Worm (Caenorhabditis elegans) whole organism, young adult: ENCODE results near the gene Y32H12A.8.

Experiments used
- ama-1 ChIP-seq, 3 experiments: fragments of 150-350 bp in 1 of 3; sonication (generic microtip) in 2 of 3; optimal IDR thresholded peaks; 2 replicates each; lab custom pipeline; 2014 to 2018; ENCODE audit warnings: missing biosample characterization in 2 of 3, missing genetic modification characterization in 2 of 3, missing genetic modification reagents in 2 of 3
- cebp-1 ChIP-seq, 2 experiments: fragments of 200-800 bp in 1 of 2; sonication (Bioruptor generic) in 1 of 2; sonication (generic microtip) in 1 of 2; IDR thresholded peaks in 1 of 2; optimal IDR thresholded peaks in 1 of 2; 2 replicates each; pipeline versions ENCODE4 v1.3.6 to Lab custom; 2017 to 2022; ENCODE audit warnings: missing compliant biosample characterization in 2 of 2, missing genetic modification characterization in 2 of 2, mild to moderate bottlenecking in 1 of 2, missing genetic modification reagents in 1 of 2, moderate library complexity in 1 of 2
- dox-1 ChIP-seq: fragments of 200-800 bp; sonication (Bioruptor generic); IDR thresholded peaks from 2 replicates; pipeline ENCODE4 v1.3.6; 2022; ENCODE audit warnings: missing genetic modification reagents, missing genetic modification characterization, missing compliant biosample characterization
- ekl-4 ChIP-seq: fragments of 200-800 bp; sonication (Bioruptor generic); IDR thresholded peaks from 2 replicates; pipeline ENCODE4 v1.3.6; 2022; ENCODE audit warnings: missing genetic modification reagents, missing genetic modification characterization, missing compliant biosample characterization
- zim-3 ChIP-seq: sonication (generic microtip); optimal IDR thresholded peaks from 2 replicates; lab custom pipeline; 2017; ENCODE audit warnings: mild to moderate bottlenecking, missing genetic modification characterization, moderate library complexity, missing compliant biosample characterization

- TF ChIP-seq dox-1 (GFP tag; lab: Robert Waterston, UW) (no peak), cebp-1 (GFP tag; IDR thresholded peaks at IDR 0.05; lab: Robert Waterston, UW) (no peak), cebp-1 (tag; optimal IDR thresholded peaks at IDR 0.05; lab: Kevin White, UChicago) (no peak), zim-3 (tag; lab: Kevin White, UChicago) (no peak), ekl-4 (no peak), ama-1 (optimal IDR thresholded peaks at IDR 0.05; lab: Kevin White, UChicago) (no peak), ama-1 (GFP tag; optimal IDR thresholded peaks at IDR 0.05; lab: Kevin White, UChicago) (no peak)
Observed at ce11 chrIII:5417921-5418320, 12.1 kb upstream of the Y32H12A.8 start.
